Fruit fly (Drosophila melanogaster) whole organism, embryonic: ENCODE results near the gene AstCC.

ENCODE experiments used
- Adf1 ChIP-seq: fragments of 200-800 bp; sonication (Bioruptor generic); IDR thresholded peaks from 2 replicates; pipeline ENCODE4 v1.3.6; 2022; ENCODE audit warnings: missing biosample characterization, missing genetic modification characterization
- CG12219 ChIP-seq: fragments of 200-800 bp; sonication (Bioruptor generic); optimal IDR thresholded peaks from 3 replicates; lab custom pipeline; 2018; ENCODE audit warnings: missing biosample characterization, mild to moderate bottlenecking, missing genetic modification characterization
- CG12659 ChIP-seq: fragments of 200-800 bp; sonication (Bioruptor generic); optimal IDR thresholded peaks from 3 replicates; lab custom pipeline; 2017; ENCODE audit warnings: mild to moderate bottlenecking, missing biosample characterization, missing genetic modification reagents, missing genetic modification characterization
- CG12942 ChIP-seq: fragments of 200-800 bp; sonication (Bioruptor generic); optimal IDR thresholded peaks from 3 replicates; lab custom pipeline; 2016; ENCODE audit warnings: missing biosample characterization, missing genetic modification characterization
- CG1529 ChIP-seq: fragments of 200-800 bp; sonication (Bioruptor generic); optimal IDR thresholded peaks from 3 replicates; lab custom pipeline; 2018; ENCODE audit warnings: missing biosample characterization, missing genetic modification characterization
- CG15514 ChIP-seq: fragments of 200-800 bp; sonication (Bioruptor generic); optimal IDR thresholded peaks from 3 replicates; lab custom pipeline; 2017; ENCODE audit warnings: missing biosample characterization, missing genetic modification characterization, mild to moderate bottlenecking, moderate library complexity, missing genetic modification reagents
- CG16813 ChIP-seq: fragments of 200-800 bp; sonication (Bioruptor generic); IDR thresholded peaks from 3 replicates; pipeline ENCODE4 v1.3.6; 2022; ENCODE audit warnings: missing biosample characterization, missing genetic modification characterization; ENCODE audit not compliant: partially characterized antibody
- CG17359 ChIP-seq: fragments of 200-800 bp; sonication (Bioruptor generic); optimal IDR thresholded peaks from 3 replicates; lab custom pipeline; 2018; ENCODE audit warnings: missing biosample characterization, mild to moderate bottlenecking, missing genetic modification characterization, moderate library complexity
- CG18764 ChIP-seq: fragments of 200-800 bp; sonication (Bioruptor generic); optimal IDR thresholded peaks from 3 replicates; lab custom pipeline; 2016; ENCODE audit warnings: missing biosample characterization, missing genetic modification characterization
- CG30020 ChIP-seq: fragments of 200-800 bp; optimal IDR thresholded peaks from 2 replicates; lab custom pipeline; 2019; ENCODE audit warnings: missing biosample characterization, mild to moderate bottlenecking, missing genetic modification characterization, moderate library complexity
- CG34224 ChIP-seq: fragments of 200-800 bp; sonication (Bioruptor generic); IDR thresholded peaks from 3 replicates; pipeline ENCODE4 v1.3.6; 2022; ENCODE audit warnings: missing biosample characterization, missing genetic modification characterization; ENCODE audit not compliant: partially characterized antibody
- CG7928 ChIP-seq: fragments of 200-800 bp; sonication (Bioruptor generic); optimal IDR thresholded peaks from 2 replicates; lab custom pipeline; 2017; ENCODE audit warnings: missing biosample characterization, mild to moderate bottlenecking, missing genetic modification characterization
- CG9215 ChIP-seq: fragments of 200-800 bp; sonication (Bioruptor generic); IDR thresholded peaks from 2 replicates; pipeline ENCODE4 v1.3.6; 2022; ENCODE audit warnings: missing biosample characterization, missing genetic modification characterization
- Dfd ChIP-seq, 2 experiments: fragments of >200 bp; optimal IDR thresholded peaks; 2 replicates each; lab custom pipeline; 2017; ENCODE audit warnings: missing biosample characterization in 2 of 2, missing genetic modification characterization in 2 of 2
- Dll ChIP-seq: fragments of 200-800 bp; sonication (Bioruptor generic); IDR thresholded peaks from 4 replicates; pipeline ENCODE4 v1.3.6; 2022; ENCODE audit warnings: missing biosample characterization, missing genetic modification characterization; ENCODE audit not compliant: partially characterized antibody
- Ets97D ChIP-seq: fragments of 200-800 bp; sonication (Bioruptor generic); optimal IDR thresholded peaks from 3 replicates; lab custom pipeline; 2016; ENCODE audit warnings: missing biosample characterization, missing genetic modification characterization
- Hr78 ChIP-seq, 2 experiments: fragments of 200-800 bp in 1 of 2; fragments of >200 bp in 1 of 2; sonication (Bioruptor generic) in 1 of 2; optimal IDR thresholded peaks; 2 replicates each; lab custom pipeline; 2017 to 2019; ENCODE audit warnings: missing biosample characterization in 2 of 2, missing genetic modification characterization in 2 of 2, mild to moderate bottlenecking in 1 of 2, moderate library complexity in 1 of 2
- Jarid2 ChIP-seq: fragments of 200-800 bp; sonication (Bioruptor generic); optimal IDR thresholded peaks from 3 replicates; lab custom pipeline; 2017; ENCODE audit warnings: mild to moderate bottlenecking, missing biosample characterization, missing genetic modification reagents, missing genetic modification characterization
- MBD-R2 ChIP-seq: fragments of 200-800 bp; sonication (Bioruptor generic); IDR thresholded peaks from 2 replicates; pipeline ENCODE4 v1.3.6; 2022; ENCODE audit warnings: missing biosample characterization, missing genetic modification characterization
- MESR4 ChIP-seq: fragments of 200-800 bp; sonication (Bioruptor generic); optimal IDR thresholded peaks from 2 replicates; lab custom pipeline; 2018; ENCODE audit warnings: missing biosample characterization, mild to moderate bottlenecking, missing genetic modification characterization, moderate library complexity
- MTF-1 ChIP-seq: fragments of 200-800 bp; sonication (Bioruptor generic); optimal IDR thresholded peaks from 2 replicates; lab custom pipeline; 2018; ENCODE audit warnings: missing biosample characterization, mild to moderate bottlenecking, missing genetic modification characterization, borderline replicate concordance
- Mad ChIP-seq: fragments of 200-800 bp; sonication (Bioruptor generic); optimal IDR thresholded peaks from 2 replicates; lab custom pipeline; 2016; ENCODE audit warnings: missing biosample characterization, missing genetic modification characterization
- Med ChIP-seq: fragments of 200-800 bp; sonication (Bioruptor generic); peaks from one replicate; lab custom pipeline; 2016; ENCODE audit warnings: missing biosample characterization, missing genetic modification characterization, mild to moderate bottlenecking, inconsistent platforms, moderate library complexity
- Oli ChIP-seq: fragments of 200-800 bp; sonication (Bioruptor generic); optimal IDR thresholded peaks from 2 replicates; lab custom pipeline; 2018; ENCODE audit warnings: missing biosample characterization, mild to moderate bottlenecking, missing genetic modification characterization, moderate library complexity
- Opbp ChIP-seq: fragments of 200-800 bp; sonication (Bioruptor generic); IDR thresholded peaks from 3 replicates; pipeline ENCODE4 v1.3.6; 2022; ENCODE audit warnings: missing biosample characterization, missing genetic modification characterization; ENCODE audit not compliant: partially characterized antibody
- Pdp1 ChIP-seq, 2 experiments: fragments of 200-800 bp; sonication (Bioruptor generic); optimal IDR thresholded peaks; 3 replicates each; lab custom pipeline; 2016; ENCODE audit warnings: missing biosample characterization in 2 of 2, missing genetic modification characterization in 2 of 2, mild to moderate bottlenecking in 1 of 2, moderate library complexity in 1 of 2
- Side ChIP-seq: fragments of 200-800 bp; sonication (Bioruptor generic); optimal IDR thresholded peaks from 2 replicates; lab custom pipeline; 2016; ENCODE audit warnings: missing biosample characterization, missing genetic modification characterization
- Sin3A ChIP-seq: fragments of >200 bp; optimal IDR thresholded peaks from 2 replicates; lab custom pipeline; 2018
- Sry-δ ChIP-seq: fragments of 200-800 bp; sonication (Bioruptor generic); optimal IDR thresholded peaks from 2 replicates; lab custom pipeline; 2016; ENCODE audit warnings: missing biosample characterization, missing genetic modification characterization
- aop ChIP-seq: fragments of 200-800 bp; sonication (Bioruptor generic); IDR thresholded peaks from 2 replicates; pipeline ENCODE4 v1.3.6; 2022; ENCODE audit warnings: missing biosample characterization, missing genetic modification characterization
- ap ChIP-seq: fragments of 200-800 bp; sonication (Bioruptor generic); IDR thresholded peaks from 2 replicates; pipeline ENCODE4 v1.3.6; 2022; ENCODE audit warnings: missing biosample characterization, missing genetic modification characterization
- cwo ChIP-seq: fragments of 200-800 bp; sonication (Bioruptor generic); optimal IDR thresholded peaks from 3 replicates; lab custom pipeline; 2017; ENCODE audit warnings: missing biosample characterization, missing genetic modification characterization, mild to moderate bottlenecking, moderate library complexity, missing genetic modification reagents
- ftz-f1 ChIP-seq: fragments of 200-800 bp; sonication (Bioruptor generic); optimal IDR thresholded peaks from 2 replicates; lab custom pipeline; 2016; ENCODE audit warnings: missing biosample characterization, missing genetic modification characterization
- gcm ChIP-seq: fragments of 200-800 bp; sonication (Bioruptor generic); optimal IDR thresholded peaks from 2 replicates; lab custom pipeline; 2019; ENCODE audit warnings: missing biosample characterization, mild to moderate bottlenecking, missing genetic modification characterization, moderate library complexity
- gro ChIP-seq: fragments of 200-800 bp; sonication (Bioruptor generic); optimal IDR thresholded peaks from 2 replicates; lab custom pipeline; 2016; ENCODE audit warnings: missing biosample characterization, missing genetic modification characterization
- hkb ChIP-seq, 2 experiments: fragments of 200-800 bp in 1 of 2; fragments of >200 bp in 1 of 2; sonication (Bioruptor generic) in 1 of 2; IDR thresholded peaks in 1 of 2; optimal IDR thresholded peaks in 1 of 2; 2 replicates each; pipeline versions ENCODE4 v1.3.6 to Lab custom; 2017 to 2022; ENCODE audit warnings: missing biosample characterization in 1 of 2, missing genetic modification characterization in 1 of 2
- otp ChIP-seq: fragments of 200-800 bp; sonication (Bioruptor generic); IDR thresholded peaks from 3 replicates; pipeline ENCODE4, ENCODE4 v1.3.6; 2022; ENCODE audit warnings: missing biosample characterization, missing genetic modification characterization
- pan ChIP-seq, 4 experiments: fragments of >200 bp in 3 of 4; fragments of 200-800 bp in 1 of 4; sonication (Bioruptor generic) in 1 of 4; optimal IDR thresholded peaks in 3 of 4; IDR thresholded peaks in 1 of 4; 2 replicates each; pipeline versions ENCODE4 v1.3.6 to Lab custom; 2017 to 2022; ENCODE audit warnings: missing biosample characterization in 2 of 4, missing genetic modification characterization in 2 of 4, mixed read lengths in 1 of 4
- pfk ChIP-seq: fragments of 200-800 bp; sonication (Bioruptor generic); optimal IDR thresholded peaks from 2 replicates; lab custom pipeline; 2018; ENCODE audit warnings: missing biosample characterization, mild to moderate bottlenecking, missing genetic modification characterization, moderate library complexity
- repo ChIP-seq: fragments of 200-800 bp; sonication (Bioruptor generic); optimal IDR thresholded peaks from 2 replicates; lab custom pipeline; 2016; ENCODE audit warnings: missing biosample characterization, missing genetic modification characterization
- rib ChIP-seq: fragments of 200-800 bp; sonication (Bioruptor generic); IDR thresholded peaks from 2 replicates; pipeline ENCODE4 v1.3.6; 2022; ENCODE audit warnings: missing biosample characterization, missing genetic modification characterization
- schlank ChIP-seq: fragments of 200-800 bp; sonication (Bioruptor generic); optimal IDR thresholded peaks from 2 replicates; lab custom pipeline; 2018; ENCODE audit warnings: missing biosample characterization, mild to moderate bottlenecking, missing genetic modification characterization
- sqz ChIP-seq: fragments of 200-800 bp; sonication (Bioruptor generic); optimal IDR thresholded peaks from 3 replicates; lab custom pipeline; 2018; ENCODE audit warnings: missing biosample characterization, mild to moderate bottlenecking, missing genetic modification characterization
- tap ChIP-seq: fragments of 200-800 bp; optimal IDR thresholded peaks from 3 replicates; lab custom pipeline; 2019; ENCODE audit warnings: missing biosample characterization, mild to moderate bottlenecking, missing genetic modification characterization, moderate library complexity
- tna ChIP-seq: fragments of 200-800 bp; sonication (Bioruptor generic); IDR thresholded peaks from 2 replicates; pipeline ENCODE4 v1.3.6; 2022; ENCODE audit warnings: missing biosample characterization, missing genetic modification characterization; ENCODE audit not compliant: partially characterized antibody
- tup ChIP-seq: fragments of 200-800 bp; sonication (Bioruptor generic); optimal IDR thresholded peaks from 2 replicates; lab custom pipeline; 2016; ENCODE audit warnings: missing biosample characterization, mild to moderate bottlenecking, missing genetic modification characterization, moderate library complexity
- unc-4 ChIP-seq: fragments of 200-800 bp; sonication (Bioruptor generic); IDR thresholded peaks from 2 replicates; pipeline ENCODE4 v1.3.6; 2022; ENCODE audit warnings: missing biosample characterization, missing genetic modification characterization; ENCODE audit not compliant: partially characterized antibody
- usp ChIP-seq: fragments of >200 bp; optimal IDR thresholded peaks from 2 replicates; lab custom pipeline; 2017; ENCODE audit warnings: missing biosample characterization, missing genetic modification characterization

The AstCC gene

dm6 chr2L:11100516-11101061, 15.6 kb upstream of the AstCC start, which contains the start of gene Ge-1 (continued):
- TF ChIP-seq CG1529 (GFP tag; lab: Kevin White, UChicago), result no peak
- TF ChIP-seq Opbp (GFP tag; lab: Robert Waterston, UW), result peak; percentile 53; the same call in 2 of the 3 replicates
- TF ChIP-seq MTF-1, result no peak
- TF ChIP-seq schlank (tag; lab: Kevin White, UChicago), result no peak
- TF ChIP-seq CG18764, result peak; percentile 2
- peak; percentile 18 for TF ChIP-seq CG12659 (GFP tag; lab: Kevin White, UChicago)
- TF ChIP-seq CG15514 (GFP tag; lab: Kevin White, UChicago), result peak; percentile 83
- TF ChIP-seq CG34224 (GFP tag; lab: Robert Waterston, UW), result peak; percentile 36
- TF ChIP-seq tna, result 0 out of 2 replicates have a peak, but pooled peaks have one; percentile 20
- peak; percentile 46 for TF ChIP-seq CG30020 (tag; lab: Kevin White, UChicago)
- peak; percentile 90 for TF ChIP-seq rib (GFP tag; lab: Robert Waterston, UW)
- TF ChIP-seq otp (GFP tag; lab: Robert Waterston, UW), result no peak
- no peak for TF ChIP-seq Mad (GFP tag; lab: Kevin White, UChicago)
- TF ChIP-seq CG16813 (GFP tag; lab: Robert Waterston, UW), result peak; percentile 56; the same call in 2 of the 3 replicates
- TF ChIP-seq MESR4 (GFP tag; lab: Kevin White, UChicago), result peak; percentile 29
- peak; percentile 15; the same call in 1 of the 2 replicates for TF ChIP-seq Adf1 (GFP tag; lab: Robert Waterston, UW)
- peak; percentile 82 for TF ChIP-seq MBD-R2
- TF ChIP-seq Dll, result peak; percentile 54; the same call in 2 of the 4 replicates
- peak; percentile 49; the same call in 1 of the 2 replicates for TF ChIP-seq unc-4 (GFP tag; lab: Robert Waterston, UW)
- TF ChIP-seq Dfd (GFP tag; optimal IDR thresholded peaks at IDR 0.05; lab: Kevin White, UChicago), result no peak
- no peak for TF ChIP-seq gro
- no peak for TF ChIP-seq CG12219 (GFP tag; lab: Kevin White, UChicago)
- TF ChIP-seq hkb (optimal IDR thresholded peaks at IDR 0.05; lab: Kevin White, UChicago), result no peak
- no peak for TF ChIP-seq hkb (GFP tag; IDR thresholded peaks at IDR 0.05; lab: Robert Waterston, UW)
- TF ChIP-seq Side, result no peak
- no peak for TF ChIP-seq ap
- no peak for TF ChIP-seq CG9215 (GFP tag; lab: Robert Waterston, UW)
- TF ChIP-seq Ets97D (GFP tag; lab: Kevin White, UChicago), result peak; percentile 26
- peak; percentile 76 for TF ChIP-seq Med (GFP tag; lab: Kevin White, UChicago)
- no peak for TF ChIP-seq Hr78 (GFP tag; optimal IDR thresholded peaks at IDR 0.05; lab: Kevin White, UChicago)
- TF ChIP-seq Oli (tag; lab: Kevin White, UChicago), result no peak
- TF ChIP-seq CG12942, result no peak
- no peak for TF ChIP-seq usp (GFP tag; lab: Kevin White, UChicago)
- TF ChIP-seq CG17359 (tag; lab: Kevin White, UChicago), result peak; percentile 40
- TF ChIP-seq Jarid2 (GFP tag; lab: Kevin White, UChicago), result no peak
- TF ChIP-seq Pdp1 (GFP tag; optimal IDR thresholded peaks at IDR 0.05; lab: Kevin White, UChicago), result no peak
- peak; percentile 52 for TF ChIP-seq Sin3A (lab: Kevin White, UChicago)
- TF ChIP-seq ftz-f1 (GFP tag; lab: Kevin White, UChicago), result peak; percentile 3
- TF ChIP-seq cwo (GFP tag; lab: Kevin White, UChicago), result no peak
- TF ChIP-seq CG7928 (GFP tag; lab: Kevin White, UChicago), result peak; percentile 95
- TF ChIP-seq tup (GFP tag; lab: Kevin White, UChicago), result no peak
- peak; percentile 80 for TF ChIP-seq sqz (GFP tag; lab: Kevin White, UChicago)
- no peak for TF ChIP-seq repo (GFP tag; lab: Kevin White, UChicago)
- TF ChIP-seq tap (tag; lab: Kevin White, UChicago), result no peak
- TF ChIP-seq Sry-δ (GFP tag; lab: Kevin White, UChicago), result peak; percentile 90
- no peak for TF ChIP-seq pan (optimal IDR thresholded peaks at IDR 0.05; lab: Kevin White, UChicago)
- TF ChIP-seq pan (GFP tag; optimal IDR thresholded peaks at IDR 0.05 in 1 of 2, IDR thresholded peaks at IDR 0.05 in 1 of 2), result no peak
- no peak for TF ChIP-seq gcm
- TF ChIP-seq pfk (GFP tag; lab: Kevin White, UChicago), result peak; percentile 30
- no peak for TF ChIP-seq aop (GFP tag; lab: Robert Waterston, UW)
